Worm (Caenorhabditis elegans) whole organism, L4 larva: ENCODE results near the gene K08E4.7.

ENCODE experiments used
- D1046.2 ChIP-seq: fragments of 200-800 bp; sonication (Bioruptor generic); IDR thresholded peaks from 2 replicates; pipeline ENCODE4 v1.3.6; 2022; ENCODE audit warnings: missing genetic modification characterization, missing compliant biosample characterization
- F10B5.3 ChIP-seq: sonication (generic microtip); optimal IDR thresholded peaks from 2 replicates; lab custom pipeline; 2016; ENCODE audit warnings: mild to moderate bottlenecking, missing genetic modification characterization, missing compliant biosample characterization
- F37D6.2 ChIP-seq: sonication (generic microtip); optimal IDR thresholded peaks from 2 replicates; lab custom pipeline; 2016; ENCODE audit warnings: mild to moderate bottlenecking, missing genetic modification characterization, missing compliant biosample characterization
- R02D3.7 ChIP-seq: fragments of 150-350 bp; sonication (generic microtip); optimal IDR thresholded peaks from 3 replicates; lab custom pipeline; 2014; ENCODE audit warnings: missing biosample characterization, missing genetic modification characterization
- T20F7.1 ChIP-seq: fragments of 200-800 bp; sonication (Bioruptor generic); optimal IDR thresholded peaks from 2 replicates; lab custom pipeline; 2018; ENCODE audit warnings: mild to moderate bottlenecking, missing genetic modification characterization, missing compliant biosample characterization
- Y105C5A.15 ChIP-seq: fragments of 200-800 bp; sonication (Bioruptor generic); IDR thresholded peaks from 2 replicates; pipeline ENCODE4 v1.3.6; 2022; ENCODE audit warnings: missing genetic modification characterization, missing compliant biosample characterization
- Y75B8A.6 ChIP-seq: fragments of 200-800 bp; sonication (Bioruptor generic); IDR thresholded peaks from 2 replicates; pipeline ENCODE4 v1.3.6; 2022; ENCODE audit warnings: missing genetic modification reagents, missing genetic modification characterization, missing compliant biosample characterization
- ZK337.2 ChIP-seq: fragments of 200-800 bp; sonication (Bioruptor generic); IDR thresholded peaks from 2 replicates; pipeline ENCODE4 v1.3.6; 2022; ENCODE audit warnings: missing genetic modification reagents, missing genetic modification characterization, missing compliant biosample characterization
- aha-1 ChIP-seq: fragments of 150-350 bp; peaks from one replicate; lab custom pipeline; 2014; ENCODE audit warnings: missing biosample characterization, missing genetic modification characterization
- ama-1 ChIP-seq: fragments of 150-350 bp; optimal IDR thresholded peaks from 2 replicates; lab custom pipeline; 2014; ENCODE audit warnings: inconsistent platforms, mixed read lengths
- arid-1 ChIP-seq: fragments of 200-800 bp; sonication (Bioruptor generic); conservative IDR thresholded peaks from 2 replicates; pipeline ENCODE4 v1.3.6; 2022; ENCODE audit warnings: missing genetic modification reagents, missing genetic modification characterization, missing compliant biosample characterization
- ceh-44 ChIP-seq: fragments of 200-800 bp; sonication (Bioruptor generic); IDR thresholded peaks from 2 replicates; pipeline ENCODE4 v1.3.6; 2022; ENCODE audit warnings: missing genetic modification reagents, missing genetic modification characterization, missing compliant biosample characterization
- ces-1 ChIP-seq: fragments of 150-350 bp; sonication (generic microtip); optimal IDR thresholded peaks from 4 replicates; lab custom pipeline; 2014; ENCODE audit warnings: missing biosample characterization, missing genetic modification reagents, missing genetic modification characterization
- daf-16 ChIP-seq, 3 experiments: sonication (generic microtip); optimal IDR thresholded peaks; 2 replicates each; lab custom pipeline; 2016 to 2017; ENCODE audit warnings: missing genetic modification characterization in 3 of 3, missing genetic modification reagents in 3 of 3, mild to moderate bottlenecking in 2 of 3, missing compliant biosample characterization in 2 of 3, missing biosample characterization in 1 of 3, moderate library complexity in 1 of 3
- daf-19 ChIP-seq: fragments of 200-800 bp; sonication (Bioruptor generic); conservative IDR thresholded peaks from 2 replicates; pipeline ENCODE4 v1.3.6; 2022; ENCODE audit warnings: missing genetic modification characterization, missing compliant biosample characterization
- daf-8 ChIP-seq: fragments of 200-800 bp; sonication (Bioruptor generic); IDR thresholded peaks from 2 replicates; pipeline ENCODE4 v1.3.6; 2022; ENCODE audit warnings: missing genetic modification characterization, missing compliant biosample characterization
- dmd-6 ChIP-seq: fragments of 200-800 bp; sonication (Bioruptor generic); IDR thresholded peaks from 2 replicates; pipeline ENCODE4 v1.3.6; 2022; ENCODE audit warnings: missing genetic modification reagents, missing genetic modification characterization, missing compliant biosample characterization
- dmd-8 ChIP-seq: fragments of 200-800 bp; sonication (Bioruptor generic); IDR thresholded peaks from 2 replicates; pipeline ENCODE4 v1.3.6; 2022; ENCODE audit warnings: missing genetic modification characterization, missing compliant biosample characterization
- dpl-1 ChIP-seq: fragments of 150-350 bp; optimal IDR thresholded peaks from 2 replicates; lab custom pipeline; 2014; ENCODE audit warnings: missing biosample characterization, missing genetic modification reagents, missing genetic modification characterization
- dve-1 ChIP-seq: sonication (generic microtip); optimal IDR thresholded peaks from 2 replicates; lab custom pipeline; 2017; ENCODE audit warnings: antibody characterized with exemption, mild to moderate bottlenecking, missing genetic modification characterization, missing compliant biosample characterization; ENCODE audit not compliant: insufficient read depth
- egl-43 ChIP-seq: fragments of 200-800 bp; sonication (Bioruptor generic); IDR thresholded peaks from 2 replicates; pipeline ENCODE4 v1.3.6; 2022; ENCODE audit warnings: missing genetic modification reagents, missing genetic modification characterization, missing compliant biosample characterization
- gei-8 ChIP-seq: fragments of 200-800 bp; sonication (Bioruptor generic); optimal IDR thresholded peaks from 2 replicates; lab custom pipeline; 2018; ENCODE audit warnings: mild to moderate bottlenecking, missing genetic modification characterization, missing compliant biosample characterization
- hlh-11 ChIP-seq: fragments of 200-800 bp; sonication (Bioruptor generic); optimal IDR thresholded peaks from 2 replicates; lab custom pipeline; 2018; ENCODE audit warnings: mild to moderate bottlenecking, missing genetic modification characterization, missing compliant biosample characterization
- hlh-30 ChIP-seq: sonication (generic microtip); optimal IDR thresholded peaks from 2 replicates; lab custom pipeline; 2017; ENCODE audit warnings: antibody characterized with exemption, mild to moderate bottlenecking, missing genetic modification characterization, missing compliant biosample characterization; ENCODE audit not compliant: insufficient read depth
- jun-1 ChIP-seq: fragments of 150-350 bp; optimal IDR thresholded peaks from 2 replicates; lab custom pipeline; 2014; ENCODE audit warnings: missing biosample characterization, missing genetic modification reagents, missing genetic modification characterization
- lin-13 ChIP-seq: fragments of 150-350 bp; optimal IDR thresholded peaks from 2 replicates; lab custom pipeline; 2014; ENCODE audit warnings: missing biosample characterization, missing genetic modification reagents, missing genetic modification characterization
- lin-38 ChIP-seq: fragments of 200-800 bp; sonication (Bioruptor generic); IDR thresholded peaks from 2 replicates; pipeline ENCODE4 v1.3.6; 2022; ENCODE audit warnings: missing genetic modification reagents, missing genetic modification characterization, missing compliant biosample characterization
- lin-39 ChIP-seq: fragments of 150-350 bp; optimal IDR thresholded peaks from 2 replicates; lab custom pipeline; 2014; ENCODE audit warnings: missing biosample characterization, missing genetic modification reagents, missing genetic modification characterization
- lsy-2 ChIP-seq, 2 experiments: fragments of 150-350 bp in 1 of 2; sonication (generic microtip) in 1 of 2; optimal IDR thresholded peaks; 2 replicates each; lab custom pipeline; 2014 to 2017; ENCODE audit warnings: missing biosample characterization in 2 of 2, missing genetic modification characterization in 2 of 2
- mdt-29 ChIP-seq: fragments of 200-800 bp; sonication (Bioruptor generic); IDR thresholded peaks from 2 replicates; pipeline ENCODE4 v1.3.6; 2022; ENCODE audit warnings: missing genetic modification reagents, missing genetic modification characterization, missing compliant biosample characterization
- mep-1 ChIP-seq: fragments of 150-350 bp; sonication (generic microtip); optimal IDR thresholded peaks from 3 replicates; lab custom pipeline; 2014; ENCODE audit warnings: missing biosample characterization, missing genetic modification characterization
- nhr-10 ChIP-seq: fragments of 150-350 bp; optimal IDR thresholded peaks from 2 replicates; lab custom pipeline; 2014; ENCODE audit warnings: missing biosample characterization, missing genetic modification characterization
- nhr-11 ChIP-seq: fragments of 150-350 bp; optimal IDR thresholded peaks from 2 replicates; lab custom pipeline; 2014; ENCODE audit warnings: missing biosample characterization, missing genetic modification characterization
- nhr-111 ChIP-seq: fragments of 200-800 bp; sonication (Bioruptor generic); optimal IDR thresholded peaks from 2 replicates; lab custom pipeline; 2018; ENCODE audit warnings: mild to moderate bottlenecking, missing genetic modification characterization, missing compliant biosample characterization
- nhr-237 ChIP-seq: sonication (generic microtip); optimal IDR thresholded peaks from 2 replicates; lab custom pipeline; 2017; ENCODE audit warnings: missing biosample characterization, missing genetic modification characterization
- nhr-28 ChIP-seq: fragments of 150-350 bp; optimal IDR thresholded peaks from 2 replicates; lab custom pipeline; 2014; ENCODE audit warnings: missing biosample characterization, missing genetic modification characterization
- nhr-77 ChIP-seq: fragments of 150-350 bp; optimal IDR thresholded peaks from 2 replicates; lab custom pipeline; 2014; ENCODE audit warnings: missing biosample characterization, missing genetic modification characterization
- pqm-1 ChIP-seq: sonication (generic microtip); optimal IDR thresholded peaks from 2 replicates; lab custom pipeline; 2017; ENCODE audit warnings: missing biosample characterization, missing genetic modification characterization
- sdz-12 ChIP-seq: fragments of 200-800 bp; sonication (Bioruptor generic); optimal IDR thresholded peaks from 2 replicates; lab custom pipeline; 2018; ENCODE audit warnings: mild to moderate bottlenecking, missing genetic modification characterization, missing compliant biosample characterization
- set-16 ChIP-seq: fragments of 200-800 bp; sonication (Bioruptor generic); IDR thresholded peaks from 2 replicates; pipeline ENCODE4 v1.3.6; 2022; ENCODE audit warnings: missing genetic modification reagents, missing genetic modification characterization, missing compliant biosample characterization
- skn-1 ChIP-seq: fragments of 150-350 bp; optimal IDR thresholded peaks from 2 replicates; lab custom pipeline; 2014; ENCODE audit warnings: missing biosample characterization, missing genetic modification characterization
- spr-1 ChIP-seq: sonication (generic microtip); optimal IDR thresholded peaks from 2 replicates; lab custom pipeline; 2016; ENCODE audit warnings: mild to moderate bottlenecking, missing genetic modification characterization, missing compliant biosample characterization
- spr-3 ChIP-seq: fragments of 200-800 bp; sonication (Bioruptor generic); optimal IDR thresholded peaks from 2 replicates; lab custom pipeline; 2018; ENCODE audit warnings: mild to moderate bottlenecking, missing genetic modification characterization, missing compliant biosample characterization
- tra-1 ChIP-seq: fragments of 200-800 bp; sonication (Bioruptor generic); IDR thresholded peaks from 2 replicates; pipeline ENCODE4 v1.3.6; 2022; ENCODE audit warnings: missing genetic modification reagents, missing genetic modification characterization, missing compliant biosample characterization
- vab-7 ChIP-seq: fragments of 200-800 bp; sonication (Bioruptor generic); IDR thresholded peaks from 2 replicates; pipeline ENCODE4 v1.3.6; 2022; ENCODE audit warnings: missing genetic modification reagents, missing genetic modification characterization, missing compliant biosample characterization
- zag-1 ChIP-seq: fragments of 150-350 bp; optimal IDR thresholded peaks from 2 replicates; lab custom pipeline; 2014; ENCODE audit warnings: missing biosample characterization, missing genetic modification characterization
- zfp-2 ChIP-seq: sonication (generic microtip); optimal IDR thresholded peaks from 2 replicates; lab custom pipeline; 2016; ENCODE audit warnings: mild to moderate bottlenecking, missing genetic modification characterization, missing compliant biosample characterization
- zip-2 ChIP-seq: fragments of 150-350 bp; optimal IDR thresholded peaks from 2 replicates; lab custom pipeline; 2014; ENCODE audit warnings: missing biosample characterization, missing genetic modification characterization
- ztf-11 ChIP-seq: fragments of 150-350 bp; optimal IDR thresholded peaks from 2 replicates; lab custom pipeline; 2014; ENCODE audit warnings: missing biosample characterization, missing genetic modification characterization

The K08E4.7 gene

DNA sequence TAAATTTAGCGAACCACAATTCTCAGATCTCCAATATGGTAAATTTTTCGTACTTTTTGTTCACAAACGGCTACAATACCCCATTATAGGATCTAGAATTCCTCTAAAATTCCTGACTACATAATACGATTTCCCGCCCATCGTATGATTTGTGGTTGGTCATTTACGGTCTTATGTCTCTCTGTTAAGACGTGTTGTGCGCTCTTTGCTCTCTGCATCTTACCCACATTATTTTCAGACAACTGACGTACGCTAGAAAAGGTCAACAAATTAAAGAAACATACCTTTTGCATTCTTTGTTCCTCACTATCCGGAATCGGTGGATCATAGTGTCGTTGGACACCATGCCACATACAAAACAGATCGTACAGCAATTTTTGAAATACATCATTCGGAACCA lies 32.5 kb upstream of the K08E4.7 start:
- TF ChIP-seq daf-19 (GFP tag; lab: Robert Waterston, UW) (no peak), sdz-12 (GFP tag; lab: Kevin White, UChicago) (no peak), dmd-8 (GFP tag; lab: Robert Waterston, UW) (no peak), dmd-6 (GFP tag; lab: Robert Waterston, UW) (peak; percentile 41; the same call in 1 of the 2 replicates), pqm-1 (tag; lab: Kevin White, UChicago) (peak; percentile 13), Y75B8A.6 (no peak), arid-1 (no peak), lin-39 (no peak), lsy-2 (tag; optimal IDR thresholded peaks at IDR 0.05; lab: Kevin White, UChicago) (no peak), nhr-77 (tag; lab: Kevin White, UChicago) (peak; percentile 60), spr-1 (no peak), hlh-30 (peak; percentile 11), nhr-28 (tag; lab: Kevin White, UChicago) (peak; percentile 90), mep-1 (tag; lab: Kevin White, UChicago) (no peak), ama-1 (lab: Kevin White, UChicago) (no peak), ceh-44 (GFP tag; lab: Robert Waterston, UW) (no peak), F37D6.2 (no peak), jun-1 (no peak), daf-16 (GFP tag; optimal IDR thresholded peaks at IDR 0.05; lab: Kevin White, UChicago) (no peak), daf-16 (tag; optimal IDR thresholded peaks at IDR 0.05; lab: Kevin White, UChicago) (peak; percentile 52), mdt-29 (GFP tag; lab: Robert Waterston, UW) (no peak), tra-1 (GFP tag; lab: Robert Waterston, UW) (no peak), ZK337.2 (GFP tag; lab: Robert Waterston, UW) (no peak), hlh-11 (tag; lab: Kevin White, UChicago) (peak; percentile 43), zag-1 (tag; lab: Kevin White, UChicago) (no peak), vab-7 (GFP tag; lab: Robert Waterston, UW) (no peak), D1046.2 (no peak), spr-3 (no peak), dve-1 (peak; percentile 30), zfp-2 (no peak), nhr-237 (no peak), nhr-10 (no peak), nhr-11 (tag; lab: Kevin White, UChicago) (no peak), daf-8 (GFP tag; lab: Robert Waterston, UW) (no peak), set-16 (no peak), Y105C5A.15 (no peak)

DNA sequence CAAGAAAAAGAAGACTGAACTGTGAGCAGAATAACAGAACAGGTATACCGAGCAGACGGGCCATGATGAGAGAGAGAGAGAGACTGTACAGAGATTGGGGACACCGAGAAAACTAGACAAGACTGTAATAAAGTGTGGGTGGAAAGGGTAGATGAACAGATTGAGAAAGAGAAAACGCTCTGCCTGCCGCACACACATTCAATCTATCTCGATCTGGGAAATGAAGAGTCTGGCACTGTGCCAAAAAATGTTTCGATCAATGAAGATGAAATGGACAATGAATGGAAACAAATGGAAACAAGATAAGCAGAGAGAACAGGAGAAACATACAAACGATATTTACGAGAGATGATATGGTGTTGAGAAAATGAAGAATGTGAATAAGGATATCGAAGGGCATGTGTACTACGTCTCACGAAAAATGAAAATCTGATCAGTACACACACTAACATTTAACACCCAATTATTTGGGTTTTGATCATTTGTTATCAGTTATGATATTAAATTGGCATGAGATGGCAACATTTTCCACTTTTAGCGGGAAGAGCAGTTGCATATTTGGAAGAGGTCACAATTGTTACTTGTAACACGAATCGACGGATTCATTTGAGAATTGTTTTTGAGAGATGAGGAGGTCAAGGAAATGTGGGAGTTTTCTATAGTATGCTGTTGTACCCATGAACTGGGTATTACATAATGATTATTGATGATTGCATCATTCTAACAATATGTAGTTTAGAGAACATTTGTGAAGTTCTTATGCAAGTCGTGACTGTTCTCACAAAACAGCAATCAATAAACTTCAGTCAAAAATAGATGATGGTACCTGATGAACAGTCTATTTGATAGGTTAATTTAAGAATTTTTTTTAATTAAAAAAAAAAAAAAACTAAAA lies 30.5 kb upstream of the K08E4.7 start:
- no peak for TF ChIP-seq egl-43
- TF ChIP-seq ztf-11 (tag; lab: Kevin White, UChicago): no peak
- no peak for TF ChIP-seq sdz-12 (GFP tag; lab: Kevin White, UChicago)
- TF ChIP-seq aha-1: no peak
- no peak for TF ChIP-seq T20F7.1 (GFP tag; lab: Kevin White, UChicago)
- TF ChIP-seq gei-8 (GFP tag; lab: Kevin White, UChicago): no peak
- TF ChIP-seq R02D3.7: no peak
- TF ChIP-seq Y75B8A.6: no peak
- peak; percentile 6 for TF ChIP-seq dve-1
- peak; percentile 48 for TF ChIP-seq pqm-1 (tag; lab: Kevin White, UChicago)
- no peak for TF ChIP-seq lin-38 (GFP tag; lab: Robert Waterston, UW)
- peak; percentile 25 for TF ChIP-seq hlh-11 (tag; lab: Kevin White, UChicago)
- TF ChIP-seq Y105C5A.15: no peak
- no peak for TF ChIP-seq ces-1
- TF ChIP-seq skn-1: no peak
- TF ChIP-seq daf-8 (GFP tag; lab: Robert Waterston, UW): no peak
- peak; percentile 3 for TF ChIP-seq dpl-1
- no peak for TF ChIP-seq nhr-111 (GFP tag; lab: Kevin White, UChicago)
- TF ChIP-seq F10B5.3 (tag; lab: Kevin White, UChicago): no peak
- TF ChIP-seq lin-13 (GFP tag; lab: Kevin White, UChicago): no peak
- peak; percentile 69 for TF ChIP-seq nhr-28 (tag; lab: Kevin White, UChicago)
- no peak for TF ChIP-seq zip-2
- TF ChIP-seq lsy-2 (tag; optimal IDR thresholded peaks at IDR 0.05; lab: Kevin White, UChicago): peak in 1 of 2 experiments; percentile 6
